Worm (Caenorhabditis elegans) whole organism, L4 larva: ENCODE results near the gene F54D1.6.

ENCODE experiments used
- F26F4.8 ChIP-seq: fragments of 200-800 bp; sonication (Bioruptor generic); conservative IDR thresholded peaks from 2 replicates; pipeline ENCODE4 v1.3.6; 2022; ENCODE audit warnings: missing genetic modification characterization, missing compliant biosample characterization
- F44E2.7 ChIP-seq: fragments of 200-800 bp; sonication (Bioruptor generic); IDR thresholded peaks from 2 replicates; pipeline ENCODE4 v2.1.2; 2022; ENCODE audit warnings: missing genetic modification characterization, missing compliant biosample characterization
- R02D3.7 ChIP-seq: fragments of 150-350 bp; sonication (generic microtip); optimal IDR thresholded peaks from 3 replicates; lab custom pipeline; 2014; ENCODE audit warnings: missing biosample characterization, missing genetic modification characterization
- T20F7.1 ChIP-seq: fragments of 200-800 bp; sonication (Bioruptor generic); optimal IDR thresholded peaks from 2 replicates; lab custom pipeline; 2018; ENCODE audit warnings: mild to moderate bottlenecking, missing genetic modification characterization, missing compliant biosample characterization
- T26A8.4 ChIP-seq: fragments of 200-800 bp; sonication (Bioruptor generic); IDR thresholded peaks from 2 replicates; pipeline ENCODE4 v1.3.6; 2022; ENCODE audit warnings: missing genetic modification characterization, missing compliant biosample characterization
- Y105C5A.15 ChIP-seq: fragments of 200-800 bp; sonication (Bioruptor generic); IDR thresholded peaks from 2 replicates; pipeline ENCODE4 v1.3.6; 2022; ENCODE audit warnings: missing genetic modification characterization, missing compliant biosample characterization
- Y48G9A.11 ChIP-seq: fragments of 200-800 bp; sonication (Bioruptor generic); IDR thresholded peaks from 2 replicates; pipeline ENCODE4 v1.3.6; 2022; ENCODE audit warnings: missing genetic modification reagents, missing genetic modification characterization, missing compliant biosample characterization
- Y75B8A.6 ChIP-seq: fragments of 200-800 bp; sonication (Bioruptor generic); IDR thresholded peaks from 2 replicates; pipeline ENCODE4 v1.3.6; 2022; ENCODE audit warnings: missing genetic modification reagents, missing genetic modification characterization, missing compliant biosample characterization
- ZK546.5 ChIP-seq, 2 experiments: sonication (generic microtip); optimal IDR thresholded peaks; 2 replicates each; lab custom pipeline; 2017; ENCODE audit warnings: missing biosample characterization in 2 of 2, missing genetic modification characterization in 2 of 2
- aha-1 ChIP-seq: fragments of 150-350 bp; peaks from one replicate; lab custom pipeline; 2014; ENCODE audit warnings: missing biosample characterization, missing genetic modification characterization
- ama-1 ChIP-seq: fragments of 150-350 bp; optimal IDR thresholded peaks from 2 replicates; lab custom pipeline; 2014; ENCODE audit warnings: inconsistent platforms, mixed read lengths
- ceh-20 ChIP-seq: fragments of 200-800 bp; sonication (Bioruptor generic); IDR thresholded peaks from 2 replicates; pipeline ENCODE4 v1.3.6; 2022; ENCODE audit warnings: missing genetic modification reagents, missing genetic modification characterization, missing compliant biosample characterization
- ceh-28 ChIP-seq: fragments of 150-350 bp; optimal IDR thresholded peaks from 2 replicates; lab custom pipeline; 2014; ENCODE audit warnings: missing biosample characterization, missing genetic modification reagents, missing genetic modification characterization
- ceh-62 ChIP-seq: sonication (generic microtip); optimal IDR thresholded peaks from 2 replicates; lab custom pipeline; 2017; ENCODE audit warnings: missing biosample characterization, missing genetic modification characterization
- ctbp-1 ChIP-seq: fragments of 200-800 bp; sonication (Bioruptor generic); IDR thresholded peaks from 2 replicates; pipeline ENCODE4 v1.3.6; 2022; ENCODE audit warnings: missing genetic modification reagents, missing genetic modification characterization, missing compliant biosample characterization
- daf-12 ChIP-seq: fragments of 150-350 bp; optimal IDR thresholded peaks from 2 replicates; lab custom pipeline; 2014; ENCODE audit warnings: missing biosample characterization, missing genetic modification reagents, missing genetic modification characterization
- daf-16 ChIP-seq, 3 experiments: sonication (generic microtip); optimal IDR thresholded peaks; 2 replicates each; lab custom pipeline; 2016 to 2017; ENCODE audit warnings: missing genetic modification characterization in 3 of 3, missing genetic modification reagents in 3 of 3, mild to moderate bottlenecking in 2 of 3, missing compliant biosample characterization in 2 of 3, missing biosample characterization in 1 of 3, moderate library complexity in 1 of 3
- daf-19 ChIP-seq: fragments of 200-800 bp; sonication (Bioruptor generic); conservative IDR thresholded peaks from 2 replicates; pipeline ENCODE4 v1.3.6; 2022; ENCODE audit warnings: missing genetic modification characterization, missing compliant biosample characterization
- dmd-6 ChIP-seq: fragments of 200-800 bp; sonication (Bioruptor generic); IDR thresholded peaks from 2 replicates; pipeline ENCODE4 v1.3.6; 2022; ENCODE audit warnings: missing genetic modification reagents, missing genetic modification characterization, missing compliant biosample characterization
- dmd-8 ChIP-seq: fragments of 200-800 bp; sonication (Bioruptor generic); IDR thresholded peaks from 2 replicates; pipeline ENCODE4 v1.3.6; 2022; ENCODE audit warnings: missing genetic modification characterization, missing compliant biosample characterization
- dmd-9 ChIP-seq: fragments of 200-800 bp; sonication (Bioruptor generic); IDR thresholded peaks from 2 replicates; pipeline ENCODE4 v1.3.6; 2022; ENCODE audit warnings: missing genetic modification reagents, missing genetic modification characterization, missing compliant biosample characterization
- fkh-10 ChIP-seq: fragments of 150-350 bp; optimal IDR thresholded peaks from 2 replicates; lab custom pipeline; 2014; ENCODE audit warnings: missing biosample characterization, missing genetic modification reagents, missing genetic modification characterization
- hif-1 ChIP-seq, 2 experiments: sonication (generic microtip); optimal IDR thresholded peaks; 2 replicates each; lab custom pipeline; 2016 to 2017; ENCODE audit warnings: missing compliant biosample characterization in 2 of 2, missing genetic modification characterization in 2 of 2, missing genetic modification reagents in 2 of 2, missing genotype in 2 of 2, mild to moderate bottlenecking in 1 of 2
- hlh-11 ChIP-seq: fragments of 200-800 bp; sonication (Bioruptor generic); optimal IDR thresholded peaks from 2 replicates; lab custom pipeline; 2018; ENCODE audit warnings: mild to moderate bottlenecking, missing genetic modification characterization, missing compliant biosample characterization
- lin-15B ChIP-seq: fragments of 150-350 bp; sonication (generic microtip); optimal IDR thresholded peaks from 3 replicates; lab custom pipeline; 2014; ENCODE audit warnings: missing biosample characterization, missing genetic modification characterization
- lin-29 ChIP-seq: fragments of 200-800 bp; sonication (Bioruptor generic); IDR thresholded peaks from 2 replicates; pipeline ENCODE4 v1.3.6; 2022; ENCODE audit warnings: missing genetic modification reagents, missing genetic modification characterization, missing compliant biosample characterization
- lin-38 ChIP-seq: fragments of 200-800 bp; sonication (Bioruptor generic); IDR thresholded peaks from 2 replicates; pipeline ENCODE4 v1.3.6; 2022; ENCODE audit warnings: missing genetic modification reagents, missing genetic modification characterization, missing compliant biosample characterization
- lin-39 ChIP-seq: fragments of 150-350 bp; optimal IDR thresholded peaks from 2 replicates; lab custom pipeline; 2014; ENCODE audit warnings: missing biosample characterization, missing genetic modification reagents, missing genetic modification characterization
- lir-3 ChIP-seq: sonication (generic microtip); optimal IDR thresholded peaks from 2 replicates; lab custom pipeline; 2016; ENCODE audit warnings: mild to moderate bottlenecking, missing genetic modification characterization, missing compliant biosample characterization
- mdt-29 ChIP-seq: fragments of 200-800 bp; sonication (Bioruptor generic); IDR thresholded peaks from 2 replicates; pipeline ENCODE4 v1.3.6; 2022; ENCODE audit warnings: missing genetic modification reagents, missing genetic modification characterization, missing compliant biosample characterization
- mes-2 ChIP-seq: sonication (generic microtip); optimal IDR thresholded peaks from 2 replicates; lab custom pipeline; 2016; ENCODE audit warnings: missing genotype, mild to moderate bottlenecking, missing genetic modification characterization, missing compliant biosample characterization; ENCODE audit not compliant: poor library complexity, severe bottlenecking
- mxl-2 ChIP-seq: fragments of 200-800 bp; sonication (Bioruptor generic); conservative IDR thresholded peaks from 2 replicates; pipeline ENCODE4 v1.3.6; 2022; ENCODE audit warnings: missing genetic modification reagents, missing genetic modification characterization, missing compliant biosample characterization
- nhr-102 ChIP-seq: sonication (generic microtip); optimal IDR thresholded peaks from 2 replicates; lab custom pipeline; 2016; ENCODE audit warnings: mild to moderate bottlenecking, missing genetic modification characterization, moderate library complexity, missing compliant biosample characterization
- nhr-25 ChIP-seq: sonication (generic microtip); optimal IDR thresholded peaks from 2 replicates; lab custom pipeline; 2017; ENCODE audit warnings: missing genetic modification characterization, mild to moderate bottlenecking, missing compliant biosample characterization, antibody characterized with exemption, moderate library complexity, borderline replicate concordance; ENCODE audit not compliant: insufficient read depth
- nhr-28 ChIP-seq: fragments of 150-350 bp; optimal IDR thresholded peaks from 2 replicates; lab custom pipeline; 2014; ENCODE audit warnings: missing biosample characterization, missing genetic modification characterization
- nhr-41 ChIP-seq: fragments of 200-800 bp; sonication (Bioruptor generic); IDR thresholded peaks from 2 replicates; pipeline ENCODE4 v1.3.6; 2022; ENCODE audit warnings: missing genetic modification reagents, missing genetic modification characterization, missing compliant biosample characterization
- nhr-48 ChIP-seq: sonication (generic microtip); optimal IDR thresholded peaks from 2 replicates; lab custom pipeline; 2016; ENCODE audit warnings: mild to moderate bottlenecking, missing genetic modification characterization, missing compliant biosample characterization
- nhr-6 ChIP-seq: fragments of 150-350 bp; optimal IDR thresholded peaks from 2 replicates; lab custom pipeline; 2014; ENCODE audit warnings: missing biosample characterization, missing genetic modification characterization
- pha-4 ChIP-seq, 2 experiments: fragments of 150-350 bp in 1 of 2; fragments of 200-800 bp in 1 of 2; sonication (Bioruptor generic) in 1 of 2; IDR thresholded peaks in 1 of 2; optimal IDR thresholded peaks in 1 of 2; 2 replicates each; pipeline versions ENCODE4 v1.3.6 to Lab custom; 2014 to 2022; ENCODE audit warnings: missing genetic modification characterization in 2 of 2, missing genetic modification reagents in 2 of 2, missing biosample characterization in 1 of 2, missing compliant biosample characterization in 1 of 2
- rbr-2 ChIP-seq: sonication (generic microtip); optimal IDR thresholded peaks from 2 replicates; lab custom pipeline; 2016; ENCODE audit warnings: missing genotype, missing genetic modification characterization, missing compliant biosample characterization
- set-16 ChIP-seq: fragments of 200-800 bp; sonication (Bioruptor generic); IDR thresholded peaks from 2 replicates; pipeline ENCODE4 v1.3.6; 2022; ENCODE audit warnings: missing genetic modification reagents, missing genetic modification characterization, missing compliant biosample characterization
- skn-1 ChIP-seq: fragments of 150-350 bp; optimal IDR thresholded peaks from 2 replicates; lab custom pipeline; 2014; ENCODE audit warnings: missing biosample characterization, missing genetic modification characterization
- tra-1 ChIP-seq: fragments of 200-800 bp; sonication (Bioruptor generic); IDR thresholded peaks from 2 replicates; pipeline ENCODE4 v1.3.6; 2022; ENCODE audit warnings: missing genetic modification reagents, missing genetic modification characterization, missing compliant biosample characterization
- unc-130 ChIP-seq: sonication (generic microtip); optimal IDR thresholded peaks from 2 replicates; lab custom pipeline; 2016; ENCODE audit warnings: missing genetic modification reagents, missing genetic modification characterization, missing compliant biosample characterization
- vab-7 ChIP-seq: fragments of 200-800 bp; sonication (Bioruptor generic); IDR thresholded peaks from 2 replicates; pipeline ENCODE4 v1.3.6; 2022; ENCODE audit warnings: missing genetic modification reagents, missing genetic modification characterization, missing compliant biosample characterization
- zag-1 ChIP-seq: fragments of 150-350 bp; optimal IDR thresholded peaks from 2 replicates; lab custom pipeline; 2014; ENCODE audit warnings: missing biosample characterization, missing genetic modification characterization
- zfp-2 ChIP-seq: sonication (generic microtip); optimal IDR thresholded peaks from 2 replicates; lab custom pipeline; 2016; ENCODE audit warnings: mild to moderate bottlenecking, missing genetic modification characterization, missing compliant biosample characterization
- zfp-3 ChIP-seq: fragments of 200-800 bp; sonication (Bioruptor generic); conservative IDR thresholded peaks from 2 replicates; pipeline ENCODE4 v1.3.6; 2022; ENCODE audit warnings: missing genetic modification reagents, missing genetic modification characterization, missing compliant biosample characterization
- zip-11 ChIP-seq: fragments of 200-800 bp; sonication (Bioruptor generic); IDR thresholded peaks from 2 replicates; pipeline ENCODE4 v1.3.6; 2022; ENCODE audit warnings: missing genetic modification characterization, missing compliant biosample characterization
- zip-2 ChIP-seq: fragments of 150-350 bp; optimal IDR thresholded peaks from 2 replicates; lab custom pipeline; 2014; ENCODE audit warnings: missing biosample characterization, missing genetic modification characterization
- ztf-7 ChIP-seq: fragments of 150-350 bp; optimal IDR thresholded peaks from 2 replicates; lab custom pipeline; 2014; ENCODE audit warnings: missing biosample characterization, missing genetic modification characterization

Gene F54D1.6

ce11 chrIV:11288965-11289364 is 1.4 kb downstream of the F54D1.6 start (continued):
- TF ChIP-seq lir-3 (tag; lab: Kevin White, UChicago) (no peak), mes-2 (peak; percentile 6), daf-19 (GFP tag; lab: Robert Waterston, UW) (no peak), R02D3.7 (tag; lab: Kevin White, UChicago) (no peak), lin-29 (no peak), nhr-48 (tag; lab: Kevin White, UChicago) (no peak), skn-1 (tag; lab: Kevin White, UChicago) (no peak), ctbp-1 (GFP tag; lab: Robert Waterston, UW) (no peak), daf-12 (tag; lab: Kevin White, UChicago) (no peak), nhr-25 (tag; lab: Kevin White, UChicago) (no peak), ceh-20 (GFP tag; lab: Robert Waterston, UW) (no peak), nhr-28 (tag; lab: Kevin White, UChicago) (peak; percentile 88), ceh-28 (tag; lab: Kevin White, UChicago) (no peak), zfp-2 (tag; lab: Kevin White, UChicago) (no peak), lin-38 (GFP tag; lab: Robert Waterston, UW) (no peak), hif-1 (tag; optimal IDR thresholded peaks at IDR 0.05; lab: Kevin White, UChicago) (no peak), ZK546.5 (tag; optimal IDR thresholded peaks at IDR 0.05; lab: Kevin White, UChicago) (no peak), rbr-2 (tag; lab: Kevin White, UChicago) (no peak), Y48G9A.11 (GFP tag; lab: Robert Waterston, UW) (no peak), nhr-41 (no peak), dmd-9 (no peak), zip-11 (GFP tag; lab: Robert Waterston, UW) (no peak), ceh-62 (no peak), nhr-102 (tag; lab: Kevin White, UChicago) (no peak), vab-7 (GFP tag; lab: Robert Waterston, UW) (no peak), Y75B8A.6 (GFP tag; lab: Robert Waterston, UW) (no peak), mxl-2 (GFP tag; lab: Robert Waterston, UW) (no peak), aha-1 (no peak), ztf-7 (no peak), T20F7.1 (no peak), zip-2 (tag; lab: Kevin White, UChicago) (no peak), unc-130 (GFP tag; lab: Kevin White, UChicago) (no peak), fkh-10 (no peak), zfp-3 (GFP tag; lab: Robert Waterston, UW) (no peak), F44E2.7 (GFP tag; lab: Robert Waterston, UW) (no peak), pha-4 (GFP tag; IDR thresholded peaks at IDR 0.05; lab: Robert Waterston, UW) (no peak), pha-4 (tag; optimal IDR thresholded peaks at IDR 0.05; lab: Kevin White, UChicago) (no peak), zag-1 (tag; lab: Kevin White, UChicago) (no peak), tra-1 (peak; percentile 62), dmd-6 (GFP tag; lab: Robert Waterston, UW) (peak; percentile 80), ama-1 (lab: Kevin White, UChicago) (no peak), lin-39 (tag; lab: Kevin White, UChicago) (no peak), T26A8.4 (no peak; the same call in 1 of the 2 replicates), daf-16 (GFP tag; optimal IDR thresholded peaks at IDR 0.05; lab: Kevin White, UChicago) (no peak), daf-16 (tag; optimal IDR thresholded peaks at IDR 0.05; lab: Kevin White, UChicago) (peak; percentile 96), mdt-29 (no peak), Y105C5A.15 (no peak), lin-15B (tag; lab: Kevin White, UChicago) (no peak), F26F4.8 (GFP tag; lab: Robert Waterston, UW) (no peak), dmd-8 (GFP tag; lab: Robert Waterston, UW) (no peak), set-16 (GFP tag; lab: Robert Waterston, UW) (no peak), nhr-6 (tag; lab: Kevin White, UChicago) (peak; percentile 25), hlh-11 (tag; lab: Kevin White, UChicago) (peak; percentile 82)
